Fruit fly (Drosophila melanogaster) whole organism, embryonic: ENCODE data around the gene ZnT63C.

Experiments used
- Bgb ChIP-seq: fragments of 200-800 bp; sonication (Bioruptor generic); IDR thresholded peaks from 2 replicates; pipeline ENCODE4 v1.3.6; 2022; ENCODE audit warnings: missing biosample characterization, missing genetic modification characterization; ENCODE audit not compliant: partially characterized antibody
- CG11723 ChIP-seq: fragments of 200-800 bp; sonication (Bioruptor generic); optimal IDR thresholded peaks from 2 replicates; lab custom pipeline; 2017; ENCODE audit warnings: missing biosample characterization, mild to moderate bottlenecking, missing genetic modification characterization
- CG12071 ChIP-seq: fragments of 200-800 bp; sonication (Bioruptor generic); optimal IDR thresholded peaks from 3 replicates; lab custom pipeline; 2018; ENCODE audit warnings: missing biosample characterization, mild to moderate bottlenecking, missing genetic modification characterization
- CG12219 ChIP-seq: fragments of 200-800 bp; sonication (Bioruptor generic); optimal IDR thresholded peaks from 3 replicates; lab custom pipeline; 2018; ENCODE audit warnings: missing biosample characterization, mild to moderate bottlenecking, missing genetic modification characterization
- CG1529 ChIP-seq: fragments of 200-800 bp; sonication (Bioruptor generic); optimal IDR thresholded peaks from 3 replicates; lab custom pipeline; 2018; ENCODE audit warnings: missing biosample characterization, missing genetic modification characterization
- CG15696 ChIP-seq: fragments of 200-800 bp; sonication (Bioruptor generic); optimal IDR thresholded peaks from 2 replicates; lab custom pipeline; 2019; ENCODE audit warnings: missing biosample characterization, mild to moderate bottlenecking, missing genetic modification characterization, moderate library complexity
- CG1603 ChIP-seq: fragments of 200-800 bp; sonication (Bioruptor generic); optimal IDR thresholded peaks from 2 replicates; lab custom pipeline; 2019; ENCODE audit warnings: missing biosample characterization, mild to moderate bottlenecking, missing genetic modification characterization, moderate library complexity
- CG17385 ChIP-seq: fragments of 200-800 bp; sonication (Bioruptor generic); optimal IDR thresholded peaks from 3 replicates; lab custom pipeline; 2018; ENCODE audit warnings: missing biosample characterization, mild to moderate bottlenecking, missing genetic modification characterization
- CG17802 ChIP-seq: fragments of 200-800 bp; sonication (Bioruptor generic); optimal IDR thresholded peaks from 2 replicates; lab custom pipeline; 2018; ENCODE audit warnings: missing biosample characterization, mild to moderate bottlenecking, missing genetic modification characterization, moderate library complexity
- CG18011 ChIP-seq: fragments of 200-800 bp; sonication (Bioruptor generic); optimal IDR thresholded peaks from 2 replicates; lab custom pipeline; 2017; ENCODE audit warnings: missing biosample characterization, missing genetic modification characterization, mild to moderate bottlenecking, moderate library complexity, missing genotype
- CG32767 ChIP-seq: fragments of 200-800 bp; sonication (Bioruptor generic); IDR thresholded peaks from 2 replicates; pipeline ENCODE4 v1.3.6; 2022; ENCODE audit warnings: missing biosample characterization, missing genetic modification characterization
- CG34224 ChIP-seq: fragments of 200-800 bp; sonication (Bioruptor generic); IDR thresholded peaks from 3 replicates; pipeline ENCODE4 v1.3.6; 2022; ENCODE audit warnings: missing biosample characterization, missing genetic modification characterization; ENCODE audit not compliant: partially characterized antibody
- CG34422 ChIP-seq: fragments of 200-800 bp; sonication (Bioruptor generic); IDR thresholded peaks from 3 replicates; pipeline ENCODE4 v1.3.6; 2022; ENCODE audit warnings: missing biosample characterization, missing genetic modification characterization
- CG3726 ChIP-seq: fragments of 200-800 bp; sonication (Bioruptor generic); IDR thresholded peaks from 3 replicates; pipeline ENCODE4, ENCODE4 v1.3.6; 2022; ENCODE audit warnings: missing biosample characterization, missing genetic modification characterization
- CG4328 ChIP-seq: fragments of 200-800 bp; sonication (Bioruptor generic); optimal IDR thresholded peaks from 3 replicates; lab custom pipeline; 2017; ENCODE audit warnings: missing biosample characterization, missing genetic modification reagents, missing genetic modification characterization
- CG4707 ChIP-seq: fragments of 200-800 bp; sonication (Bioruptor generic); optimal IDR thresholded peaks from 2 replicates; lab custom pipeline; 2018; ENCODE audit warnings: missing biosample characterization, mild to moderate bottlenecking, missing genetic modification characterization, moderate library complexity
- CG6654 ChIP-seq: fragments of 200-800 bp; sonication (Bioruptor generic); optimal IDR thresholded peaks from 2 replicates; lab custom pipeline; 2017; ENCODE audit warnings: missing biosample characterization, mild to moderate bottlenecking, missing genetic modification characterization
- CG9797 ChIP-seq: fragments of 200-800 bp; sonication (Bioruptor generic); optimal IDR thresholded peaks from 3 replicates; lab custom pipeline; 2018; ENCODE audit warnings: missing biosample characterization, mild to moderate bottlenecking, missing genetic modification characterization
- E2f1 ChIP-seq: fragments of 200-800 bp; sonication (Bioruptor generic); IDR thresholded peaks from 2 replicates; pipeline ENCODE4 v1.3.6; 2022; ENCODE audit warnings: missing biosample characterization, missing genetic modification characterization
- Fer1 ChIP-seq: fragments of 200-800 bp; sonication (Bioruptor generic); optimal IDR thresholded peaks from 2 replicates; lab custom pipeline; 2017; ENCODE audit warnings: missing biosample characterization, mild to moderate bottlenecking, missing genetic modification characterization
- H2.0 ChIP-seq: fragments of 200-800 bp; sonication (Bioruptor generic); IDR thresholded peaks from 2 replicates; pipeline ENCODE4 v1.3.6; 2022; ENCODE audit warnings: missing biosample characterization, missing genetic modification characterization
- Kr ChIP-seq: fragments of 200-800 bp; sonication (Bioruptor generic); optimal IDR thresholded peaks from 2 replicates; lab custom pipeline; 2017; ENCODE audit warnings: missing biosample characterization, mild to moderate bottlenecking, missing genetic modification characterization
- Lhr ChIP-seq: fragments of 200-800 bp; sonication (Bioruptor generic); optimal IDR thresholded peaks from 3 replicates; lab custom pipeline; 2017; ENCODE audit warnings: mild to moderate bottlenecking, missing biosample characterization, missing genetic modification reagents, missing genetic modification characterization
- MTF-1 ChIP-seq: fragments of 200-800 bp; sonication (Bioruptor generic); optimal IDR thresholded peaks from 2 replicates; lab custom pipeline; 2018; ENCODE audit warnings: missing biosample characterization, mild to moderate bottlenecking, missing genetic modification characterization, borderline replicate concordance
- Mad ChIP-seq: fragments of 200-800 bp; sonication (Bioruptor generic); optimal IDR thresholded peaks from 2 replicates; lab custom pipeline; 2016; ENCODE audit warnings: missing biosample characterization, missing genetic modification characterization
- Myb ChIP-seq: fragments of 200-800 bp; sonication (Bioruptor generic); optimal IDR thresholded peaks from 2 replicates; lab custom pipeline; 2016; ENCODE audit warnings: missing biosample characterization, missing genetic modification characterization
- NC2β ChIP-seq: fragments of 200-800 bp; sonication (Bioruptor generic); optimal IDR thresholded peaks from 2 replicates; lab custom pipeline; 2016; ENCODE audit warnings: missing biosample characterization, missing genetic modification characterization
- NFAT ChIP-seq: fragments of 200-800 bp; sonication (Bioruptor generic); IDR thresholded peaks from 2 replicates; pipeline ENCODE4 v1.3.6; 2022; ENCODE audit warnings: missing biosample characterization, missing genetic modification characterization
- Nf-YC ChIP-seq: fragments of 200-800 bp; optimal IDR thresholded peaks from 3 replicates; lab custom pipeline; 2019; ENCODE audit warnings: missing biosample characterization, mild to moderate bottlenecking, missing genetic modification characterization, moderate library complexity
- Trl ChIP-seq, 3 experiments: fragments of >200 bp in 2 of 3; fragments of 200-800 bp in 1 of 3; sonication (Bioruptor generic) in 1 of 3; optimal IDR thresholded peaks; 2 replicates in 1 of 3; 3 replicates in 2 of 3; lab custom pipeline; 2016 to 2017; ENCODE audit warnings: missing biosample characterization in 1 of 3, missing genetic modification characterization in 1 of 3
- az2 ChIP-seq: fragments of 200-800 bp; sonication (Bioruptor generic); optimal IDR thresholded peaks from 3 replicates; lab custom pipeline; 2016; ENCODE audit warnings: missing biosample characterization, missing genetic modification characterization
- bab2 ChIP-seq: fragments of 200-800 bp; sonication (Bioruptor generic); optimal IDR thresholded peaks from 2 replicates; lab custom pipeline; 2016; ENCODE audit warnings: missing biosample characterization, missing genetic modification characterization
- ci ChIP-seq: fragments of 200-800 bp; sonication (Bioruptor generic); IDR thresholded peaks from 3 replicates; pipeline ENCODE4 v1.3.6; 2022; ENCODE audit warnings: missing biosample characterization, missing genetic modification characterization
- crc ChIP-seq: fragments of 200-800 bp; sonication (Bioruptor generic); optimal IDR thresholded peaks from 2 replicates; lab custom pipeline; 2016; ENCODE audit warnings: missing biosample characterization, missing genetic modification characterization
- dimm ChIP-seq: fragments of 200-800 bp; sonication (Bioruptor generic); IDR thresholded peaks from 2 replicates; pipeline ENCODE4 v1.3.6; 2022; ENCODE audit warnings: missing biosample characterization, missing genetic modification characterization
- dpn ChIP-seq, 2 experiments: fragments of 200-800 bp; sonication (Bioruptor generic); optimal IDR thresholded peaks; 3 replicates each; lab custom pipeline; 2016; ENCODE audit warnings: missing biosample characterization in 2 of 2, missing genetic modification characterization in 2 of 2
- dysf ChIP-seq: fragments of 200-800 bp; sonication (Bioruptor generic); IDR thresholded peaks from 3 replicates; pipeline ENCODE4 v1.3.6; 2022; ENCODE audit warnings: missing biosample characterization, missing genetic modification characterization
- esg ChIP-seq: fragments of 200-800 bp; sonication (Bioruptor generic); conservative IDR thresholded peaks from 2 replicates; pipeline ENCODE4 v1.3.6; 2022; ENCODE audit warnings: missing biosample characterization, missing genetic modification characterization
- ham ChIP-seq: fragments of 200-800 bp; sonication (Bioruptor generic); IDR thresholded peaks from 2 replicates; pipeline ENCODE4 v1.3.6; 2022; ENCODE audit warnings: missing biosample characterization, missing genetic modification characterization
- jing ChIP-seq: fragments of 200-800 bp; sonication (Bioruptor generic); optimal IDR thresholded peaks from 2 replicates; lab custom pipeline; 2018; ENCODE audit warnings: missing biosample characterization, mild to moderate bottlenecking, missing genetic modification characterization
- klu ChIP-seq: fragments of 200-800 bp; sonication (Bioruptor generic); IDR thresholded peaks from 2 replicates; pipeline ENCODE4 v1.3.6; 2022; ENCODE audit warnings: missing biosample characterization, missing genetic modification characterization
- kni ChIP-seq: fragments of 200-800 bp; sonication (Bioruptor generic); optimal IDR thresholded peaks from 3 replicates; lab custom pipeline; 2017; ENCODE audit warnings: mild to moderate bottlenecking, missing biosample characterization, missing genetic modification reagents, missing genetic modification characterization
- mirr ChIP-seq: fragments of 200-800 bp; sonication (Bioruptor generic); optimal IDR thresholded peaks from 3 replicates; lab custom pipeline; 2018; ENCODE audit warnings: missing biosample characterization, mild to moderate bottlenecking, missing genetic modification characterization
- ro ChIP-seq: fragments of 200-800 bp; sonication (Bioruptor generic); IDR thresholded peaks from 2 replicates; pipeline ENCODE4 v1.3.6; 2022; ENCODE audit warnings: missing biosample characterization, missing genetic modification characterization
- tll ChIP-seq, 2 experiments: fragments of 200-800 bp in 1 of 2; fragments of >200 bp in 1 of 2; sonication (Bioruptor generic) in 1 of 2; optimal IDR thresholded peaks; 2 replicates each; lab custom pipeline; 2017 to 2019; ENCODE audit warnings: missing biosample characterization in 2 of 2, missing genetic modification characterization in 2 of 2, mild to moderate bottlenecking in 1 of 2, moderate library complexity in 1 of 2
- tna ChIP-seq: fragments of 200-800 bp; sonication (Bioruptor generic); IDR thresholded peaks from 2 replicates; pipeline ENCODE4 v1.3.6; 2022; ENCODE audit warnings: missing biosample characterization, missing genetic modification characterization; ENCODE audit not compliant: partially characterized antibody
- ttk ChIP-seq: fragments of 200-800 bp; sonication (Bioruptor generic); IDR thresholded peaks from 2 replicates; pipeline ENCODE4 v2.1.2; 2022; ENCODE audit warnings: missing biosample characterization, missing genetic modification characterization
- tx ChIP-seq: fragments of 200-800 bp; sonication (Bioruptor generic); optimal IDR thresholded peaks from 2 replicates; lab custom pipeline; 2016; ENCODE audit warnings: missing biosample characterization, missing genetic modification characterization
- unc-4 ChIP-seq: fragments of 200-800 bp; sonication (Bioruptor generic); IDR thresholded peaks from 2 replicates; pipeline ENCODE4 v1.3.6; 2022; ENCODE audit warnings: missing biosample characterization, missing genetic modification characterization; ENCODE audit not compliant: partially characterized antibody
- vnd ChIP-seq: fragments of 200-800 bp; sonication (Bioruptor generic); IDR thresholded peaks from 3 replicates; pipeline ENCODE4 v1.3.6; 2022; ENCODE audit warnings: missing biosample characterization, missing genetic modification characterization; ENCODE audit not compliant: partially characterized antibody

ZnT63C gene

DNA sequence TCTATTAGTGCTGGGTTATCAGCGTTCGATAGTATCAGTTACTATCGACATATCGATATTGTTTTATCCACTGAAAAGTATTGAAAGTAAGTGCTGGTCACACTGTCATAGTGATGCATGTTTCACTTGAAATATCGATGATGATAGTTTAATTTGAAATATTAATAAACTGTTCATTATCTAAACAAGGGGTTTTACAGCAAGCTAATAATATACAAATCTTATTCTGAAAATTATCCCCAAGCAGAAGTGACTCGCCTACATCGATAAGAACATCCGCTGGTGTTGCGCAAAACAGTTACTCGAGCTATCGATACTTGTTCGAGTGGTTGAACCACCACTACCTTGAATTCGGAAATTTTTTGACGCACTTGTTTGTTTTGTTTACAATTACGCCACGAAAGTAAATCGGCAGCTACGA, 15.7 kb downstream of the ZnT63C start, which contains the start of the genes PIG-C, CG12016 and Dpm2 (continued):
- TF ChIP-seq MTF-1 (GFP tag; lab: Kevin White, UChicago) = peak; percentile 6
- TF ChIP-seq CG11723 (GFP tag; lab: Kevin White, UChicago) = no peak
- peak; percentile 58 for TF ChIP-seq CG4328 (GFP tag; lab: Kevin White, UChicago)
- no peak for TF ChIP-seq CG4707
- peak; percentile 96 for TF ChIP-seq vnd (GFP tag; lab: Robert Waterston, UW)
- peak; percentile 59; the same call in 1 of the 3 replicates for TF ChIP-seq CG34422 (GFP tag; lab: Robert Waterston, UW)
- TF ChIP-seq kni (GFP tag; lab: Kevin White, UChicago) = no peak
- peak; percentile 59 for TF ChIP-seq Lhr (GFP tag; lab: Kevin White, UChicago)
- TF ChIP-seq CG18011 (GFP tag; lab: Kevin White, UChicago) = peak; percentile 30
- no peak for TF ChIP-seq dimm
- TF ChIP-seq Nf-YC (tag; lab: Kevin White, UChicago) = peak; percentile 70
- TF ChIP-seq CG1603 (tag; lab: Kevin White, UChicago) = no peak
- TF ChIP-seq H2.0 (GFP tag; lab: Robert Waterston, UW) = no peak; the same call in 1 of the 2 replicates
- TF ChIP-seq Mad (GFP tag; lab: Kevin White, UChicago) = peak; percentile 73
- TF ChIP-seq unc-4 (GFP tag; lab: Robert Waterston, UW) = peak; percentile 98
- peak; percentile 71 for TF ChIP-seq az2 (GFP tag; lab: Kevin White, UChicago)
- TF ChIP-seq CG3726 = no peak
- TF ChIP-seq CG1529 (GFP tag; lab: Kevin White, UChicago) = no peak
- peak; percentile 55; the same call in 1 of the 2 replicates for TF ChIP-seq ttk (GFP tag; lab: Robert Waterston, UW)
- TF ChIP-seq Kr = no peak
- peak; percentile 70 for TF ChIP-seq tx (GFP tag; lab: Kevin White, UChicago)
- TF ChIP-seq NFAT = peak; percentile 67
- no peak for TF ChIP-seq ro (GFP tag; lab: Robert Waterston, UW)
- TF ChIP-seq E2f1 (GFP tag; lab: Robert Waterston, UW) = 0 out of 2 replicates have a peak, but pooled peaks have one; percentile 45
- no peak for TF ChIP-seq CG6654 (GFP tag; lab: Kevin White, UChicago)
- no peak for TF ChIP-seq CG32767 (GFP tag; lab: Robert Waterston, UW)
- peak; percentile 28 to 58 for TF ChIP-seq tll (GFP tag; optimal IDR thresholded peaks at IDR 0.05; lab: Kevin White, UChicago)
- TF ChIP-seq ci (GFP tag; lab: Robert Waterston, UW) = no peak
- peak; percentile 71; the same call in 2 of the 3 replicates for TF ChIP-seq dysf (GFP tag; lab: Robert Waterston, UW)
- TF ChIP-seq jing (GFP tag; lab: Kevin White, UChicago) = no peak
- TF ChIP-seq Fer1 (GFP tag; lab: Kevin White, UChicago) = peak; percentile 56
- TF ChIP-seq CG9797 (GFP tag; lab: Kevin White, UChicago) = peak; percentile 79
- TF ChIP-seq esg (GFP tag; lab: Robert Waterston, UW) = peak; percentile 68
- TF ChIP-seq CG17385 (GFP tag; lab: Kevin White, UChicago) = no peak
- no peak for TF ChIP-seq CG12219
- no peak for TF ChIP-seq ham
- peak; percentile 76 to 82 for TF ChIP-seq dpn (GFP tag; optimal IDR thresholded peaks at IDR 0.05; lab: Kevin White, UChicago)
- peak; percentile 94 for TF ChIP-seq CG34224 (GFP tag; lab: Robert Waterston, UW)
- TF ChIP-seq crc (GFP tag; lab: Kevin White, UChicago) = no peak
- TF ChIP-seq Bgb (GFP tag; lab: Robert Waterston, UW) = peak; percentile 97
- no peak for TF ChIP-seq Trl (optimal IDR thresholded peaks at IDR 0.05; lab: Kevin White, UChicago)
- peak; percentile 78 for TF ChIP-seq Trl (GFP tag; optimal IDR thresholded peaks at IDR 0.05; lab: Kevin White, UChicago)
- peak; percentile 63 for TF ChIP-seq NC2β (GFP tag; lab: Kevin White, UChicago)
- peak; percentile 68 for TF ChIP-seq CG15696 (tag; lab: Kevin White, UChicago)
- peak; percentile 63 for TF ChIP-seq Myb (GFP tag; lab: Kevin White, UChicago)
- TF ChIP-seq klu (GFP tag; lab: Robert Waterston, UW) = peak; percentile 54; the same call in 1 of the 2 replicates
- TF ChIP-seq CG17802 = peak; percentile 18
- TF ChIP-seq mirr (GFP tag; lab: Kevin White, UChicago) = peak; percentile 45
- TF ChIP-seq CG12071 = no peak
- peak; percentile 52 for TF ChIP-seq bab2 (GFP tag; lab: Kevin White, UChicago)
- peak; percentile 84 for TF ChIP-seq tna (GFP tag; lab: Robert Waterston, UW)
